Worm (Caenorhabditis elegans): Measurements from ENCODE around the gene C53A3.1.

ce11 chrV:5716508-5716907 lies 43.5 kb downstream of the C53A3.1 start, which contains the start of gene K09H11.9:
- no peak for TF ChIP-seq attf-4 (tag; optimal IDR thresholded peaks at IDR 0.05)
- no peak for TF ChIP-seq nhr-11 (tag; optimal IDR thresholded peaks at IDR 0.05)
- TF ChIP-seq snpc-4 (tag; optimal IDR thresholded peaks at IDR 0.05) = no peak
